Worm (Caenorhabditis elegans) whole organism, L4 larva: ENCODE measurements around the gene efn-3.

ENCODE experiments used
- Y5F2A.4 ChIP-seq: fragments of 200-800 bp; sonication (Bioruptor generic); optimal IDR thresholded peaks from 2 replicates; lab custom pipeline; 2018; ENCODE audit warnings: mild to moderate bottlenecking, missing genetic modification characterization, missing compliant biosample characterization
- ama-1 ChIP-seq: fragments of 150-350 bp; optimal IDR thresholded peaks from 2 replicates; lab custom pipeline; 2014; ENCODE audit warnings: inconsistent platforms, mixed read lengths
- gei-8 ChIP-seq: fragments of 200-800 bp; sonication (Bioruptor generic); optimal IDR thresholded peaks from 2 replicates; lab custom pipeline; 2018; ENCODE audit warnings: mild to moderate bottlenecking, missing genetic modification characterization, missing compliant biosample characterization
- nhr-11 ChIP-seq: fragments of 150-350 bp; optimal IDR thresholded peaks from 2 replicates; lab custom pipeline; 2014; ENCODE audit warnings: missing biosample characterization, missing genetic modification characterization
- nhr-25 ChIP-seq: sonication (generic microtip); optimal IDR thresholded peaks from 2 replicates; lab custom pipeline; 2017; ENCODE audit warnings: missing genetic modification characterization, mild to moderate bottlenecking, missing compliant biosample characterization, antibody characterized with exemption, moderate library complexity, borderline replicate concordance; ENCODE audit not compliant: insufficient read depth
- unc-130 ChIP-seq: sonication (generic microtip); optimal IDR thresholded peaks from 2 replicates; lab custom pipeline; 2016; ENCODE audit warnings: missing genetic modification reagents, missing genetic modification characterization, missing compliant biosample characterization
- ztf-11 ChIP-seq: fragments of 150-350 bp; optimal IDR thresholded peaks from 2 replicates; lab custom pipeline; 2014; ENCODE audit warnings: missing biosample characterization, missing genetic modification characterization

DNA sequence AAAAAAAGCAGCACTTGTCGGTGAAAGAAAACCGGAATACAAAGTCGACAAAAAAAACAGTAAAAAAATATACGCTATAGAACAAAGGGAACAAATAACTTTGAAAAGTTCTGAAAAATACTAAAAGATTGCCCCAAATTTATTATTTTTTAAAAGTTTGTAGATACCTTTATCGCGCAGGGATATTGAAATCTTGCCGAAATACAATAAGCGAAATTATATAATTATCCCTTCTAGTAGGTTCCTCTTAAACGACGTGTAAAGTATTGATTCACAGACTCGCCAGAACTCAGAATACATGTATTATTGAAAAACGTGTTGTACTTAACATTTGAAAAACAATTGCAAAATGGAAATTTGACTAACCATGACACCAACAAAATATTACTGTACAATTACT, 37.1 kb upstream of the efn-3 start:
- TF ChIP-seq nhr-25 (no peak), ama-1 (lab: Kevin White, UChicago) (no peak), ztf-11 (tag; lab: Kevin White, UChicago) (no peak), Y5F2A.4 (GFP tag; lab: Kevin White, UChicago) (peak; percentile 13), gei-8 (GFP tag; lab: Kevin White, UChicago) (no peak), nhr-11 (tag; lab: Kevin White, UChicago) (peak; percentile 34), unc-130 (GFP tag; lab: Kevin White, UChicago) (no peak)
